Worm (Caenorhabditis elegans): Measurements from ENCODE around the gene col-91.

The col-91 gene

ce11 chrIII:8250007-8250683 is 13.3 kb downstream of the col-91 start, which contains the start of gene knl-1 (continued):
- no peak for TF ChIP-seq sptf-1 (tag; optimal IDR thresholded peaks at IDR 0.05)
- TF ChIP-seq xbp-1 (tag; optimal IDR thresholded peaks at IDR 0.05): peak; percentile 22
- TF ChIP-seq mef-2 (tag; optimal IDR thresholded peaks at IDR 0.05): no peak
- TF ChIP-seq nhr-12 (tag; optimal IDR thresholded peaks at IDR 0.05): no peak
- TF ChIP-seq C34B4.2 (tag; optimal IDR thresholded peaks at IDR 0.05): no peak
- no peak for TF ChIP-seq zip-4 (GFP tag; optimal IDR thresholded peaks at IDR 0.05)
- no peak for TF ChIP-seq egl-27 (tag; optimal IDR thresholded peaks at IDR 0.05)
- TF ChIP-seq Y116A8C.19 (tag; optimal IDR thresholded peaks at IDR 0.05; ENCODE audit: borderline replicate concordance): no peak
- TF ChIP-seq ceh-90 (tag; optimal IDR thresholded peaks at IDR 0.05): no peak
- no peak for TF ChIP-seq nhr-84 (tag; optimal IDR thresholded peaks at IDR 0.05)
- TF ChIP-seq ets-5 (GFP tag; IDR thresholded peaks at IDR 0.05): no peak
- no peak for TF ChIP-seq egl-13 (tag; optimal IDR thresholded peaks at IDR 0.05)
- TF ChIP-seq snu-23 (GFP tag; optimal IDR thresholded peaks at IDR 0.05): peak; percentile 50
- no peak for TF ChIP-seq unc-98 (GFP tag; IDR thresholded peaks at IDR 0.05)
- TF ChIP-seq F16B12.6 (tag; optimal IDR thresholded peaks at IDR 0.05): peak; percentile 42
- TF ChIP-seq C04F5.9 (tag; optimal IDR thresholded peaks at IDR 0.05): no peak
- TF ChIP-seq lin-13 (GFP tag; optimal IDR thresholded peaks at IDR 0.05): peak; percentile 49
- TF ChIP-seq nhr-28 (tag; optimal IDR thresholded peaks at IDR 0.05): no peak
- peak; percentile 28 to 82 for TF ChIP-seq lsy-2 (tag; optimal IDR thresholded peaks at IDR 0.05)
- TF ChIP-seq mab-9 (GFP tag; IDR thresholded peaks at IDR 0.05): no peak
- no peak for TF ChIP-seq dsc-1 (tag; optimal IDR thresholded peaks at IDR 0.05)
- peak; percentile 19 for TF ChIP-seq fkh-8 (tag; optimal IDR thresholded peaks at IDR 0.05)
- TF ChIP-seq isw-1 (GFP tag; IDR thresholded peaks at IDR 0.05): no peak; the same call in 1 of the 2 replicates
- TF ChIP-seq pag-3 (tag; optimal IDR thresholded peaks at IDR 0.05; ENCODE audit: borderline replicate concordance, insufficient read depth): no peak
- no peak for TF ChIP-seq sox-4 (tag; optimal IDR thresholded peaks at IDR 0.05)
- peak; percentile 36 for TF ChIP-seq skn-1 (tag; optimal IDR thresholded peaks at IDR 0.05)
- no peak for TF ChIP-seq lin-39 (tag; optimal IDR thresholded peaks at IDR 0.05)
- TF ChIP-seq ztf-4 (tag; optimal IDR thresholded peaks at IDR 0.05): no peak
- no peak for TF ChIP-seq hpl-2 (GFP tag; optimal IDR thresholded peaks at IDR 0.05)
- TF ChIP-seq unc-30 (tag; optimal IDR thresholded peaks at IDR 0.05): no peak
- peak; percentile 77 to 94 for TF ChIP-seq lin-35 (GFP tag; optimal IDR thresholded peaks at IDR 0.05)
- peak; percentile 17 for TF ChIP-seq swsn-7 (tag; optimal IDR thresholded peaks at IDR 0.05)
- TF ChIP-seq aly-2 (tag; optimal IDR thresholded peaks at IDR 0.05): no peak
- TF ChIP-seq vab-15 (tag; optimal IDR thresholded peaks at IDR 0.05): peak; percentile 17
- TF ChIP-seq unc-62 (GFP tag; optimal IDR thresholded peaks at IDR 0.05): no peak
- TF ChIP-seq blmp-1 (tag; optimal IDR thresholded peaks at IDR 0.05): peak; percentile 72
- no peak for TF ChIP-seq ces-1 (GFP tag; optimal IDR thresholded peaks at IDR 0.05)
- TF ChIP-seq efl-1 (optimal IDR thresholded peaks at IDR 0.05): peak; percentile 84 to 91
- peak; percentile 83 to 97 for TF ChIP-seq efl-1 (GFP tag; optimal IDR thresholded peaks at IDR 0.05 in 1 of 2)
- TF ChIP-seq elt-3 (tag; optimal IDR thresholded peaks at IDR 0.05): peak in 1 of 6 experiments; percentile 22
- peak; percentile 5 for TF ChIP-seq fkh-4 (tag; optimal IDR thresholded peaks at IDR 0.05; ENCODE audit: borderline replicate concordance)
- peak; percentile 74 for TF ChIP-seq lin-15B (tag; optimal IDR thresholded peaks at IDR 0.05)
- peak; percentile 28 for TF ChIP-seq nhr-77 (tag; optimal IDR thresholded peaks at IDR 0.05)
- TF ChIP-seq ceh-63 (GFP tag; optimal IDR thresholded peaks at IDR 0.05): no peak
- TF ChIP-seq ama-1 (optimal IDR thresholded peaks at IDR 0.05): no peak
- peak; percentile 62 for TF ChIP-seq nhr-85 (tag)
- TF ChIP-seq ceh-8 (GFP tag; optimal IDR thresholded peaks at IDR 0.05): no peak
